Worm (Caenorhabditis elegans) whole organism, young adult: ENCODE data around the gene flp-18.

ENCODE experiments used
- B0261.1 ChIP-seq: sonication (generic microtip); optimal IDR thresholded peaks from 2 replicates; lab custom pipeline; 2016; ENCODE audit warnings: mild to moderate bottlenecking, missing genetic modification characterization, moderate library complexity, missing compliant biosample characterization
- C17E4.6 ChIP-seq: fragments of 200-800 bp; sonication (Bioruptor generic); IDR thresholded peaks from 2 replicates; pipeline ENCODE4 v1.3.6; 2022; ENCODE audit warnings: missing genetic modification reagents, missing genetic modification characterization, missing compliant biosample characterization
- F22D6.2 ChIP-seq: sonication (generic microtip); optimal IDR thresholded peaks from 2 replicates; lab custom pipeline; 2016; ENCODE audit warnings: mild to moderate bottlenecking, missing genetic modification characterization, missing compliant biosample characterization
- F55B11.4 ChIP-seq: sonication (generic microtip); optimal IDR thresholded peaks from 2 replicates; lab custom pipeline; 2016; ENCODE audit warnings: missing compliant biosample characterization, missing genetic modification characterization, borderline replicate concordance; ENCODE audit not compliant: insufficient read depth
- T26A5.8 ChIP-seq: sonication (generic microtip); optimal IDR thresholded peaks from 2 replicates; lab custom pipeline; 2016; ENCODE audit warnings: missing genetic modification characterization, missing compliant biosample characterization
- akir-1 ChIP-seq: fragments of 200-800 bp; sonication (Bioruptor generic); optimal IDR thresholded peaks from 2 replicates; lab custom pipeline; 2018; ENCODE audit warnings: mild to moderate bottlenecking, missing genetic modification characterization, moderate library complexity, missing compliant biosample characterization
- ama-1 ChIP-seq, 3 experiments: fragments of 150-350 bp in 1 of 3; sonication (generic microtip) in 2 of 3; optimal IDR thresholded peaks; 2 replicates each; lab custom pipeline; 2014 to 2018; ENCODE audit warnings: missing biosample characterization in 2 of 3, missing genetic modification characterization in 2 of 3, missing genetic modification reagents in 2 of 3
- aptf-3 ChIP-seq: fragments of 200-800 bp; sonication (Bioruptor generic); IDR thresholded peaks from 2 replicates; pipeline ENCODE4 v1.3.6; 2022; ENCODE audit warnings: missing genetic modification characterization, missing compliant biosample characterization
- attf-6 ChIP-seq: fragments of 200-800 bp; sonication (Bioruptor generic); IDR thresholded peaks from 2 replicates; pipeline ENCODE4 v1.3.6; 2022; ENCODE audit warnings: missing genetic modification reagents, missing genetic modification characterization, missing compliant biosample characterization
- ceh-100 ChIP-seq: fragments of 200-800 bp; sonication (Bioruptor generic); IDR thresholded peaks from 2 replicates; pipeline ENCODE4 v1.3.6; 2022; ENCODE audit warnings: missing genetic modification reagents, missing genetic modification characterization, missing compliant biosample characterization
- ceh-79 ChIP-seq: sonication (generic microtip); optimal IDR thresholded peaks from 2 replicates; lab custom pipeline; 2017; ENCODE audit warnings: mild to moderate bottlenecking, missing genetic modification characterization, missing compliant biosample characterization
- dox-1 ChIP-seq: fragments of 200-800 bp; sonication (Bioruptor generic); IDR thresholded peaks from 2 replicates; pipeline ENCODE4 v1.3.6; 2022; ENCODE audit warnings: missing genetic modification reagents, missing genetic modification characterization, missing compliant biosample characterization
- dpl-1 ChIP-seq: fragments of 150-350 bp; optimal IDR thresholded peaks from 2 replicates; lab custom pipeline; 2014; ENCODE audit warnings: missing biosample characterization, missing genetic modification reagents, missing genetic modification characterization
- egl-44 ChIP-seq: fragments of 200-800 bp; sonication (Bioruptor generic); IDR thresholded peaks from 2 replicates; pipeline ENCODE4 v1.3.6; 2022; ENCODE audit warnings: missing genetic modification reagents, missing genetic modification characterization, missing compliant biosample characterization
- gei-17 ChIP-seq: fragments of 200-800 bp; sonication (Bioruptor generic); optimal IDR thresholded peaks from 2 replicates; lab custom pipeline; 2018; ENCODE audit warnings: mild to moderate bottlenecking, missing genetic modification characterization, missing compliant biosample characterization
- hmg-1.2 ChIP-seq: fragments of 200-800 bp; sonication (Bioruptor generic); IDR thresholded peaks from 2 replicates; pipeline ENCODE4 v1.3.6; 2022; ENCODE audit warnings: missing genetic modification reagents, missing genetic modification characterization, missing compliant biosample characterization
- lin-35 ChIP-seq, 3 experiments: fragments of 150-350 bp in 2 of 3; sonication (generic microtip) in 1 of 3; optimal IDR thresholded peaks; 2 replicates each; lab custom pipeline; 2014 to 2018; ENCODE audit warnings: missing biosample characterization in 3 of 3, missing genetic modification characterization in 3 of 3, missing genetic modification reagents in 3 of 3
- lsl-1 ChIP-seq: fragments of 200-800 bp; sonication (Bioruptor generic); optimal IDR thresholded peaks from 2 replicates; lab custom pipeline; 2018; ENCODE audit warnings: mild to moderate bottlenecking, missing genetic modification characterization, moderate library complexity, missing compliant biosample characterization
- madf-10 ChIP-seq: sonication (generic microtip); optimal IDR thresholded peaks from 2 replicates; lab custom pipeline; 2016; ENCODE audit warnings: mild to moderate bottlenecking, missing genetic modification characterization, missing compliant biosample characterization
- madf-6 ChIP-seq: fragments of 200-800 bp; sonication (Bioruptor generic); IDR thresholded peaks from 2 replicates; pipeline ENCODE4 v1.3.6; 2022; ENCODE audit warnings: missing genetic modification reagents, missing genetic modification characterization, missing compliant biosample characterization
- nhr-80 ChIP-seq: sonication (generic microtip); optimal IDR thresholded peaks from 2 replicates; lab custom pipeline; 2016; ENCODE audit warnings: missing genetic modification characterization, missing compliant biosample characterization
- pha-4 ChIP-seq: fragments of 150-350 bp; sonication (generic microtip); optimal IDR thresholded peaks from 2 replicates; lab custom pipeline; 2014; ENCODE audit warnings: missing biosample characterization, missing genetic modification reagents, missing genetic modification characterization
- repo-1 ChIP-seq: sonication (generic microtip); optimal IDR thresholded peaks from 2 replicates; lab custom pipeline; 2017; ENCODE audit warnings: mild to moderate bottlenecking, missing genetic modification characterization, missing compliant biosample characterization
- sdz-38 ChIP-seq: sonication (generic microtip); optimal IDR thresholded peaks from 2 replicates; lab custom pipeline; 2016; ENCODE audit warnings: missing genotype, missing genetic modification characterization, missing compliant biosample characterization
- tbx-9 ChIP-seq: sonication (generic microtip); optimal IDR thresholded peaks from 2 replicates; lab custom pipeline; 2016; ENCODE audit warnings: borderline replicate concordance, missing genetic modification characterization, inconsistent platforms, missing compliant biosample characterization
- zim-3 ChIP-seq: sonication (generic microtip); optimal IDR thresholded peaks from 2 replicates; lab custom pipeline; 2017; ENCODE audit warnings: mild to moderate bottlenecking, missing genetic modification characterization, moderate library complexity, missing compliant biosample characterization
- ztf-26 ChIP-seq: sonication (generic microtip); optimal IDR thresholded peaks from 2 replicates; lab custom pipeline; 2017; ENCODE audit warnings: missing genetic modification characterization, missing compliant biosample characterization

The flp-18 gene

ce11 chrX:2969447-2969989 lies 48.8 kb downstream of the flp-18 start:
- no peak for TF ChIP-seq madf-6
- no peak for TF ChIP-seq repo-1 (tag; lab: Kevin White, UChicago)
- no peak for TF ChIP-seq dpl-1 (GFP tag; lab: Kevin White, UChicago)
- TF ChIP-seq gei-17 (GFP tag; lab: Kevin White, UChicago), result no peak
- no peak for TF ChIP-seq zim-3
- TF ChIP-seq aptf-3, result no peak
- TF ChIP-seq dox-1 (GFP tag; lab: Robert Waterston, UW), result peak; percentile 9; the same call in 1 of the 2 replicates
- TF ChIP-seq C17E4.6, result no peak
- peak; percentile 18 for TF ChIP-seq T26A5.8 (tag; lab: Kevin White, UChicago)
- no peak for TF ChIP-seq F22D6.2 (tag; lab: Kevin White, UChicago)
- peak; percentile 51 for TF ChIP-seq pha-4
- TF ChIP-seq B0261.1 (tag; lab: Kevin White, UChicago), result no peak
- peak in 1 of 3 experiments; percentile 66 for TF ChIP-seq lin-35 (GFP tag; optimal IDR thresholded peaks at IDR 0.05; lab: Kevin White, UChicago)
- no peak for TF ChIP-seq hmg-1.2 (GFP tag; lab: Robert Waterston, UW)
- no peak for TF ChIP-seq ceh-100 (GFP tag; lab: Robert Waterston, UW)
- no peak for TF ChIP-seq ztf-26 (tag; lab: Kevin White, UChicago)
- TF ChIP-seq tbx-9, result no peak
- TF ChIP-seq ceh-79 (tag; lab: Kevin White, UChicago), result no peak
- peak; percentile 73 for TF ChIP-seq ama-1 (optimal IDR thresholded peaks at IDR 0.05; lab: Kevin White, UChicago)
- TF ChIP-seq ama-1 (GFP tag; optimal IDR thresholded peaks at IDR 0.05; lab: Kevin White, UChicago), result no peak
- TF ChIP-seq attf-6 (GFP tag; lab: Robert Waterston, UW), result no peak
- no peak for TF ChIP-seq madf-10 (tag; lab: Kevin White, UChicago)
- no peak for TF ChIP-seq F55B11.4 (tag; lab: Kevin White, UChicago)
- no peak for TF ChIP-seq egl-44 (GFP tag; lab: Robert Waterston, UW)
- no peak for TF ChIP-seq akir-1 (GFP tag; lab: Kevin White, UChicago)
- no peak for TF ChIP-seq sdz-38 (tag; lab: Kevin White, UChicago)

- TF ChIP-seq nhr-80 (tag; lab: Kevin White, UChicago) (peak; percentile 27), lsl-1 (GFP tag; lab: Kevin White, UChicago) (no peak)
These were observed 52.1 kb downstream of the flp-18 start for ce11 chrX:2966252-2966651.
